Fruit fly (Drosophila melanogaster): Measurements from ENCODE around the gene Oat.
A peak's percentile ranks its signal among the peaks of the same experiment; 100 is the strongest.

The Oat gene

dm6 chr3L:19642448-19643020 is 7.1 kb downstream of the Oat start, which contains the start of gene Rnf146 (continued):
- TF ChIP-seq MTF-1 (GFP tag; optimal IDR thresholded peaks at IDR 0.05; ENCODE audit: borderline replicate concordance) (no peak), aop (GFP tag; IDR thresholded peaks at IDR 0.05) (no peak), zen (tag; optimal IDR thresholded peaks at IDR 0.05) (no peak), CG8290 (GFP tag; optimal IDR thresholded peaks at IDR 0.05) (no peak), CG8290 (tag; optimal IDR thresholded peaks at IDR 0.05) (peak in 1 of 2 experiments; percentile 18), ind (GFP tag; optimal IDR thresholded peaks at IDR 0.05) (no peak), CG2712 (tag; optimal IDR thresholded peaks at IDR 0.05) (peak; percentile 6), CHES-1-like (GFP tag; optimal IDR thresholded peaks at IDR 0.05) (peak; percentile 13), maf-S (GFP tag; optimal IDR thresholded peaks at IDR 0.05) (no peak), tgo (GFP tag; IDR thresholded peaks at IDR 0.05) (no peak), chif (GFP tag; optimal IDR thresholded peaks at IDR 0.05) (no peak), ab (GFP tag; optimal IDR thresholded peaks at IDR 0.05) (no peak), pzg (GFP tag; optimal IDR thresholded peaks at IDR 0.05) (peak; percentile 85), CoRest (tag; optimal IDR thresholded peaks at IDR 0.05) (peak; percentile 18), Doc2 (GFP tag; IDR thresholded peaks at IDR 0.05) (no peak), CG1603 (tag; optimal IDR thresholded peaks at IDR 0.05) (peak; percentile 49), fru (optimal IDR thresholded peaks at IDR 0.05) (no peak), D19B (GFP tag; optimal IDR thresholded peaks at IDR 0.05) (no peak), row (GFP tag; IDR thresholded peaks at IDR 0.05) (no peak), Drgx (GFP tag; IDR thresholded peaks at IDR 0.05) (no peak), CG9609 (GFP tag; optimal IDR thresholded peaks at IDR 0.05) (no peak), CG6765 (GFP tag; optimal IDR thresholded peaks at IDR 0.05) (no peak), CG7786 (GFP tag; optimal IDR thresholded peaks at IDR 0.05) (no peak), CG12219 (GFP tag; optimal IDR thresholded peaks at IDR 0.05) (no peak), toy (GFP tag; IDR thresholded peaks at IDR 0.05) (no peak), CG14710 (tag; optimal IDR thresholded peaks at IDR 0.05) (peak; percentile 46), CG14014 (GFP tag; IDR thresholded peaks at IDR 0.05) (no peak), Dip3 (GFP tag; optimal IDR thresholded peaks at IDR 0.05) (no peak), trem (tag; optimal IDR thresholded peaks at IDR 0.05) (peak; percentile 78), dmrt99B (tag; optimal IDR thresholded peaks at IDR 0.05) (no peak), Dad (GFP tag; optimal IDR thresholded peaks at IDR 0.05) (no peak), Atf-2 (GFP tag; optimal IDR thresholded peaks at IDR 0.05) (no peak), CG34376 (GFP tag; optimal IDR thresholded peaks at IDR 0.05) (no peak), dysf (GFP tag; IDR thresholded peaks at IDR 0.05) (no peak), Antp (GFP tag; optimal IDR thresholded peaks at IDR 0.05) (no peak), gsb (GFP tag; IDR thresholded peaks at IDR 0.05) (no peak), CG18764 (GFP tag; optimal IDR thresholded peaks at IDR 0.05) (no peak), CG1233 (GFP tag; optimal IDR thresholded peaks at IDR 0.05) (no peak), sug (tag; optimal IDR thresholded peaks at IDR 0.05) (no peak), CG13624 (GFP tag; optimal IDR thresholded peaks at IDR 0.05) (no peak), NfI (GFP tag; optimal IDR thresholded peaks at IDR 0.05) (no peak), D19A (tag; optimal IDR thresholded peaks at IDR 0.05) (no peak), CG10959 (GFP tag; IDR thresholded peaks at IDR 0.05) (no peak), pita (GFP tag; optimal IDR thresholded peaks at IDR 0.05) (no peak), CG4730 (GFP tag; IDR thresholded peaks at IDR 0.05) (no peak), CG10462 (GFP tag; optimal IDR thresholded peaks at IDR 0.05) (no peak), CG18011 (GFP tag; optimal IDR thresholded peaks at IDR 0.05) (no peak), sima (GFP tag; optimal IDR thresholded peaks at IDR 0.05) (no peak), ranshi (GFP tag; IDR thresholded peaks at IDR 0.05) (no peak), Tbp (GFP tag; optimal IDR thresholded peaks at IDR 0.05) (no peak), CG7556 (GFP tag; optimal IDR thresholded peaks at IDR 0.05) (no peak), al (GFP tag; IDR thresholded peaks at IDR 0.05) (no peak), btn (GFP tag; optimal IDR thresholded peaks at IDR 0.05) (no peak)

Measured in whole organism, embryonic.